Worm (Caenorhabditis elegans) whole organism, young adult: Measurements from ENCODE around the gene C11G10.1.

Experiments
- ZK185.1 ChIP-seq: sonication (generic microtip); optimal IDR thresholded peaks from 2 replicates; lab custom pipeline; 2016; ENCODE audit warnings: mild to moderate bottlenecking, missing genetic modification characterization, missing compliant biosample characterization; ENCODE audit not compliant: poor library complexity, severe bottlenecking
- lin-35 ChIP-seq, 3 experiments: fragments of 150-350 bp in 2 of 3; sonication (generic microtip) in 1 of 3; optimal IDR thresholded peaks; 2 replicates each; lab custom pipeline; 2014 to 2018; ENCODE audit warnings: missing biosample characterization in 3 of 3, missing genetic modification characterization in 3 of 3, missing genetic modification reagents in 3 of 3
- mes-4 ChIP-seq: sonication (generic microtip); optimal IDR thresholded peaks from 2 replicates; lab custom pipeline; 2016; ENCODE audit warnings: missing genotype, missing genetic modification characterization, missing compliant biosample characterization
- nhr-80 ChIP-seq: sonication (generic microtip); optimal IDR thresholded peaks from 2 replicates; lab custom pipeline; 2016; ENCODE audit warnings: missing genetic modification characterization, missing compliant biosample characterization
- sptf-2 ChIP-seq: fragments of 200-800 bp; sonication (Bioruptor generic); optimal IDR thresholded peaks from 2 replicates; lab custom pipeline; 2018; ENCODE audit warnings: mild to moderate bottlenecking, missing genetic modification characterization, missing compliant biosample characterization

DNA sequence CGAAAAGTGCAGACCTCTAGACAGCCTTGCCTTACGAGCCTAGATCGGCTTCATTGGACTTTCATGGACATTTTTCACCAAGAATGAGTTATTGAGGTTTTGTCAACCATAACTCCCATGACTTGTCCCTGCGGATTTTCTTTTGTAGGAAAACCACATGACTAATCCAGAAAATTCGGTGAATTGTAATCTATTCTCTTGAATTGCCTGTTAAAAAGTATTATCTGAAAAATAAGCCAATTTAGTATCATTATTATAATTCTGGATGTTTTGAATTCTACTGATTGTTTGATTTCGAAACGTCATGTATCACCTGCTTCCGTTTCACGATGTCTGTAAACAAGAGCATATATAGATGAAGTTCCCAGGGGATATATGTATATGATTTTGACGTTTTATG lies 30.0 kb upstream of the C11G10.1 start:
- TF ChIP-seq lin-35 (GFP tag; optimal IDR thresholded peaks at IDR 0.05; lab: Kevin White, UChicago) (no peak), ZK185.1 (tag; lab: Kevin White, UChicago) (no peak), mes-4 (tag; lab: Kevin White, UChicago) (no peak), sptf-2 (GFP tag; lab: Kevin White, UChicago) (no peak), nhr-80 (tag; lab: Kevin White, UChicago) (no peak)
